Worm (Caenorhabditis elegans): ENCODE data around the gene twk-8.

DNA sequence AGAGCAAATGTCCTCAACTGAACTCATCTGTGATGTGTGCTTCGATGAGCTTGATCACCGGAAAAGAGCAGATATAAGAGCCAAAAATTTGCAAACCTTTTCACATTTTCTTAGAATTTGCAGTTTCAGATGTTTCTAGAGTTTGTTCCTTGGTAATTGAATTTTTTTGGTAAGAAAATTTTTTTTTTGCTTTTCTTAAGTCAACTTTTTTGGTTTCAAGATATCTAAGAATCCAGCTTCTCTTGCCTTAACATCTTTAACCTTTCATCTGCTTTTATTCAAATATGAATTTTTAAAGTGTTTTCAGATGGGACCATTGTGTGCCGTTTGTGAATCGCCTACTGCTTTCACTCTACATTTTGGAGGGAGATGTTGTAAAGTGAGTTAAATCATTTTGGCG, 12.5 kb upstream of the twk-8 start, which contains the start of gene nhr-11:
- TF ChIP-seq lsy-2 (tag; optimal IDR thresholded peaks at IDR 0.05) (no peak), nhr-28 (tag; optimal IDR thresholded peaks at IDR 0.05) (no peak), ztf-11 (tag; optimal IDR thresholded peaks at IDR 0.05) (no peak), snpc-4 (tag; optimal IDR thresholded peaks at IDR 0.05) (no peak), lin-13 (tag; optimal IDR thresholded peaks at IDR 0.05) (no peak), unc-120 (tag; optimal IDR thresholded peaks at IDR 0.05; ENCODE audit: poor library complexity, severe bottlenecking) (no peak), pha-4 (tag; optimal IDR thresholded peaks at IDR 0.05) (no peak), elt-1 (tag; optimal IDR thresholded peaks at IDR 0.05; ENCODE audit: borderline replicate concordance, insufficient read depth) (no peak), ceh-39 (tag; optimal IDR thresholded peaks at IDR 0.05) (no peak), nhr-237 (tag; optimal IDR thresholded peaks at IDR 0.05) (no peak), nhr-76 (tag; optimal IDR thresholded peaks at IDR 0.05) (no peak), unc-62 (GFP tag; optimal IDR thresholded peaks at IDR 0.05) (no peak), unc-39 (tag; optimal IDR thresholded peaks at IDR 0.05) (no peak)
